Fruit fly (Drosophila melanogaster): ENCODE results near the gene Meltrin.
A peak's percentile ranks its signal among the peaks of the same experiment; 100 is the strongest.

Meltrin gene

dm6 chr3R:14670840-14671239 is 26.3 kb downstream of the Meltrin start (continued):
- no peak for TF ChIP-seq sd (tag; optimal IDR thresholded peaks at IDR 0.05)
- TF ChIP-seq B-H2 (GFP tag; optimal IDR thresholded peaks at IDR 0.05) = no peak
- TF ChIP-seq CG15011 (GFP tag; optimal IDR thresholded peaks at IDR 0.05) = peak; percentile 68
- no peak for TF ChIP-seq CG2199 (GFP tag; IDR thresholded peaks at IDR 0.05)
- TF ChIP-seq CG15479 (GFP tag; optimal IDR thresholded peaks at IDR 0.05) = peak; percentile 61
- TF ChIP-seq CG13296 (GFP tag; optimal IDR thresholded peaks at IDR 0.05) = no peak
- peak; percentile 64 for TF ChIP-seq Vsx1 (GFP tag; optimal IDR thresholded peaks at IDR 0.05)
- no peak for TF ChIP-seq Scr (GFP tag; IDR thresholded peaks at IDR 0.05; ENCODE audit: partially characterized antibody)
- no peak for TF ChIP-seq repo (GFP tag; optimal IDR thresholded peaks at IDR 0.05)
- TF ChIP-seq sisA (GFP tag; IDR thresholded peaks at IDR 0.05) = no peak
- no peak for TF ChIP-seq NfI (GFP tag; optimal IDR thresholded peaks at IDR 0.05)
- peak; percentile 71 for TF ChIP-seq salm (tag; optimal IDR thresholded peaks at IDR 0.05)
- TF ChIP-seq odd (GFP tag; optimal IDR thresholded peaks at IDR 0.05) = no peak
- TF ChIP-seq CG10366 (GFP tag; IDR thresholded peaks at IDR 0.05) = no peak
- no peak for TF ChIP-seq CG2678 (tag; optimal IDR thresholded peaks at IDR 0.05)
- TF ChIP-seq Usf (GFP tag; optimal IDR thresholded peaks at IDR 0.05) = no peak
- peak; percentile 73 for TF ChIP-seq CG15601 (tag; optimal IDR thresholded peaks at IDR 0.05)
- TF ChIP-seq cas (GFP tag; IDR thresholded peaks at IDR 0.05) = no peak
- TF ChIP-seq jigr1 (GFP tag; IDR thresholded peaks at IDR 0.05) = no peak
- TF ChIP-seq fu2 (GFP tag; optimal IDR thresholded peaks at IDR 0.05) = no peak
- no peak for TF ChIP-seq CG3995 (GFP tag; optimal IDR thresholded peaks at IDR 0.05)
- TF ChIP-seq CG6689 (GFP tag; IDR thresholded peaks at IDR 0.05) = no peak
- TF ChIP-seq disco-r (GFP tag; optimal IDR thresholded peaks at IDR 0.05) = no peak
- no peak for TF ChIP-seq sr (GFP tag; IDR thresholded peaks at IDR 0.05)
- TF ChIP-seq CG9932 (GFP tag; IDR thresholded peaks at IDR 0.05) = no peak
- TF ChIP-seq sna (GFP tag; IDR thresholded peaks at IDR 0.05; ENCODE audit: partially characterized antibody) = no peak
- no peak for TF ChIP-seq eyg (GFP tag; optimal IDR thresholded peaks at IDR 0.05)
- no peak for TF ChIP-seq Dip3 (GFP tag; optimal IDR thresholded peaks at IDR 0.05)
- no peak for TF ChIP-seq CG32772 (GFP tag; IDR thresholded peaks at IDR 0.05)
- TF ChIP-seq CG11695 (GFP tag; IDR thresholded peaks at IDR 0.05) = peak; percentile 42; the same call in 1 of the 3 replicates
- no peak for TF ChIP-seq Dfd (GFP tag; optimal IDR thresholded peaks at IDR 0.05)
- no peak for TF ChIP-seq sc (optimal IDR thresholded peaks at IDR 0.05)
- TF ChIP-seq sc (GFP tag; optimal IDR thresholded peaks at IDR 0.05) = peak; percentile 43
- peak; percentile 57 for TF ChIP-seq CG12219 (GFP tag; optimal IDR thresholded peaks at IDR 0.05)
- TF ChIP-seq CG2202 (tag; optimal IDR thresholded peaks at IDR 0.05) = peak; percentile 91
- TF ChIP-seq psq (GFP tag; optimal IDR thresholded peaks at IDR 0.05) = no peak
- TF ChIP-seq Dp (GFP tag; optimal IDR thresholded peaks at IDR 0.05) = no peak
- TF ChIP-seq ken (GFP tag; IDR thresholded peaks at IDR 0.05) = no peak
- no peak for TF ChIP-seq Rx (GFP tag; IDR thresholded peaks at IDR 0.05)
- no peak for TF ChIP-seq sob (GFP tag; IDR thresholded peaks at IDR 0.05)
- no peak for TF ChIP-seq CkIIα-i1 (GFP tag; IDR thresholded peaks at IDR 0.05)
- TF ChIP-seq bbx (GFP tag; IDR thresholded peaks at IDR 0.05; ENCODE audit: partially characterized antibody) = no peak

DNA sequence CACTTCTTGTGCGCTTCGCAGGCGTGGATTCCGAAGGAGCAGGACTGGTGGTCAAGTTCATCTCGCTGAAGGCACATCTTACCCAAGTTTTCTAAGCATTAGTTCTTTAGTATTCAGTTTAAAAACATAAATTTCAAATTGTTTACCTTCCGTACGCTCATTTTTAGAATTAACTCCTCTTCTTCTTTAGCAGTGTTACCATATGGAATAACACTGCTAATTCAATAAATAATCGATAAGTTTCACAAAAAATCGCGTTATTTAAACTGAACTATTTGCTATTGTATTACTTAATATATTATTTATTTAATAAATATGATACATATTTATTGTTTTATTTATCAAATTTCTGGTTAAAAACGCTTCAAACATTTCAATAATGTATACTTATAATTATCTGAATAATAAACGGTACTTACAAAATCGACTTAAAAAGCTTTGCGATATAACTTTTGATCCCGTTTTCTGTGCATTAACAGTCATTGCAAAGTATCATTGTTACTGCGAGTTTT is 34.0 kb downstream of the Meltrin start, which contains the start of the genes Rad17 and BigH1:
TSS of gene Rad17 (minus strand) at position 209 of the 512 bp plus-strand sequence.
TSS of gene BigH1 (plus strand) at position 462 of the 512 bp plus-strand sequence.
- TF ChIP-seq CG9797 (GFP tag; optimal IDR thresholded peaks at IDR 0.05) (peak; percentile 31), trem (tag; optimal IDR thresholded peaks at IDR 0.05) (peak; percentile 38), Med (GFP tag) (no peak), Myb (GFP tag; optimal IDR thresholded peaks at IDR 0.05) (peak; percentile 10), pho (GFP tag; optimal IDR thresholded peaks at IDR 0.05) (no peak), MESR4 (GFP tag; optimal IDR thresholded peaks at IDR 0.05) (peak; percentile 30), CG11695 (GFP tag; IDR thresholded peaks at IDR 0.05) (no peak), gfzf (GFP tag; optimal IDR thresholded peaks at IDR 0.05) (peak; percentile 45), CG5180 (GFP tag; optimal IDR thresholded peaks at IDR 0.05) (no peak), BEAF-32 (GFP tag; optimal IDR thresholded peaks at IDR 0.05) (peak; percentile 27), CG17385 (GFP tag; optimal IDR thresholded peaks at IDR 0.05) (peak; percentile 92), E2f2 (GFP tag; IDR thresholded peaks at IDR 0.05) (peak; percentile 64), Dref (GFP tag; IDR thresholded peaks at IDR 0.05) (peak; percentile 61)

Measured in whole organism, embryonic.